Worm (Caenorhabditis elegans) whole organism, L4 larva: ENCODE data around the gene npp-24.
A peak's percentile ranks its signal among the peaks of the same experiment; 100 is the strongest.

Source experiments
- F10B5.3 ChIP-seq: sonication (generic microtip); optimal IDR thresholded peaks from 2 replicates; lab custom pipeline; 2016; ENCODE audit warnings: mild to moderate bottlenecking, missing genetic modification characterization, missing compliant biosample characterization
- F37D6.2 ChIP-seq: sonication (generic microtip); optimal IDR thresholded peaks from 2 replicates; lab custom pipeline; 2016; ENCODE audit warnings: mild to moderate bottlenecking, missing genetic modification characterization, missing compliant biosample characterization
- F49E8.2 ChIP-seq: sonication (generic microtip); optimal IDR thresholded peaks from 2 replicates; lab custom pipeline; 2016; ENCODE audit warnings: missing compliant biosample characterization, mild to moderate bottlenecking, missing genetic modification characterization, borderline replicate concordance
- T26A8.4 ChIP-seq: fragments of 200-800 bp; sonication (Bioruptor generic); IDR thresholded peaks from 2 replicates; pipeline ENCODE4 v1.3.6; 2022; ENCODE audit warnings: missing genetic modification characterization, missing compliant biosample characterization
- Y48G9A.11 ChIP-seq: fragments of 200-800 bp; sonication (Bioruptor generic); IDR thresholded peaks from 2 replicates; pipeline ENCODE4 v1.3.6; 2022; ENCODE audit warnings: missing genetic modification reagents, missing genetic modification characterization, missing compliant biosample characterization
- ZK337.2 ChIP-seq: fragments of 200-800 bp; sonication (Bioruptor generic); IDR thresholded peaks from 2 replicates; pipeline ENCODE4 v1.3.6; 2022; ENCODE audit warnings: missing genetic modification reagents, missing genetic modification characterization, missing compliant biosample characterization
- ZK546.5 ChIP-seq, 2 experiments: sonication (generic microtip); optimal IDR thresholded peaks; 2 replicates each; lab custom pipeline; 2017; ENCODE audit warnings: missing biosample characterization in 2 of 2, missing genetic modification characterization in 2 of 2
- aha-1 ChIP-seq: fragments of 150-350 bp; peaks from one replicate; lab custom pipeline; 2014; ENCODE audit warnings: missing biosample characterization, missing genetic modification characterization
- ama-1 ChIP-seq: fragments of 150-350 bp; optimal IDR thresholded peaks from 2 replicates; lab custom pipeline; 2014; ENCODE audit warnings: inconsistent platforms, mixed read lengths
- attf-4 ChIP-seq: sonication (generic microtip); optimal IDR thresholded peaks from 3 replicates; lab custom pipeline; 2017; ENCODE audit warnings: missing biosample characterization, missing genetic modification characterization
- ceh-44 ChIP-seq: fragments of 200-800 bp; sonication (Bioruptor generic); IDR thresholded peaks from 2 replicates; pipeline ENCODE4 v1.3.6; 2022; ENCODE audit warnings: missing genetic modification reagents, missing genetic modification characterization, missing compliant biosample characterization
- ceh-82 ChIP-seq: sonication (generic microtip); optimal IDR thresholded peaks from 2 replicates; lab custom pipeline; 2017; ENCODE audit warnings: missing biosample characterization, missing genetic modification characterization
- cey-2 ChIP-seq: sonication (generic microtip); optimal IDR thresholded peaks from 3 replicates; lab custom pipeline; 2017; ENCODE audit warnings: missing genetic modification characterization, mild to moderate bottlenecking, missing compliant biosample characterization, antibody characterized with exemption, borderline replicate concordance; ENCODE audit not compliant: insufficient read depth
- ctbp-1 ChIP-seq: fragments of 200-800 bp; sonication (Bioruptor generic); IDR thresholded peaks from 2 replicates; pipeline ENCODE4 v1.3.6; 2022; ENCODE audit warnings: missing genetic modification reagents, missing genetic modification characterization, missing compliant biosample characterization
- daf-16 ChIP-seq, 3 experiments: sonication (generic microtip); optimal IDR thresholded peaks; 2 replicates each; lab custom pipeline; 2016 to 2017; ENCODE audit warnings: missing genetic modification characterization in 3 of 3, missing genetic modification reagents in 3 of 3, mild to moderate bottlenecking in 2 of 3, missing compliant biosample characterization in 2 of 3, missing biosample characterization in 1 of 3, moderate library complexity in 1 of 3
- daf-19 ChIP-seq: fragments of 200-800 bp; sonication (Bioruptor generic); conservative IDR thresholded peaks from 2 replicates; pipeline ENCODE4 v1.3.6; 2022; ENCODE audit warnings: missing genetic modification characterization, missing compliant biosample characterization
- dmd-6 ChIP-seq: fragments of 200-800 bp; sonication (Bioruptor generic); IDR thresholded peaks from 2 replicates; pipeline ENCODE4 v1.3.6; 2022; ENCODE audit warnings: missing genetic modification reagents, missing genetic modification characterization, missing compliant biosample characterization
- dpl-1 ChIP-seq: fragments of 150-350 bp; optimal IDR thresholded peaks from 2 replicates; lab custom pipeline; 2014; ENCODE audit warnings: missing biosample characterization, missing genetic modification reagents, missing genetic modification characterization
- duxl-1 ChIP-seq: sonication (generic microtip); optimal IDR thresholded peaks from 2 replicates; lab custom pipeline; 2016; ENCODE audit warnings: mild to moderate bottlenecking, missing genetic modification characterization, moderate library complexity, missing compliant biosample characterization; ENCODE audit not compliant: poor library complexity
- egl-27 ChIP-seq: sonication (generic microtip); optimal IDR thresholded peaks from 3 replicates; lab custom pipeline; 2017; ENCODE audit warnings: missing biosample characterization, missing genetic modification reagents, missing genetic modification characterization
- fos-1 ChIP-seq: fragments of 150-350 bp; optimal IDR thresholded peaks from 2 replicates; lab custom pipeline; 2014; ENCODE audit warnings: missing biosample characterization, missing genetic modification characterization
- hif-1 ChIP-seq, 2 experiments: sonication (generic microtip); optimal IDR thresholded peaks; 2 replicates each; lab custom pipeline; 2016 to 2017; ENCODE audit warnings: missing compliant biosample characterization in 2 of 2, missing genetic modification characterization in 2 of 2, missing genetic modification reagents in 2 of 2, missing genotype in 2 of 2, mild to moderate bottlenecking in 1 of 2
- lin-1 ChIP-seq: fragments of 200-800 bp; sonication (Bioruptor generic); IDR thresholded peaks from 2 replicates; pipeline ENCODE4 v1.3.6; 2022; ENCODE audit warnings: missing genetic modification reagents, missing genetic modification characterization, missing compliant biosample characterization
- lin-15B ChIP-seq: fragments of 150-350 bp; sonication (generic microtip); optimal IDR thresholded peaks from 3 replicates; lab custom pipeline; 2014; ENCODE audit warnings: missing biosample characterization, missing genetic modification characterization
- lin-29 ChIP-seq: fragments of 200-800 bp; sonication (Bioruptor generic); IDR thresholded peaks from 2 replicates; pipeline ENCODE4 v1.3.6; 2022; ENCODE audit warnings: missing genetic modification reagents, missing genetic modification characterization, missing compliant biosample characterization
- lin-39 ChIP-seq: fragments of 150-350 bp; optimal IDR thresholded peaks from 2 replicates; lab custom pipeline; 2014; ENCODE audit warnings: missing biosample characterization, missing genetic modification reagents, missing genetic modification characterization
- lsy-2 ChIP-seq, 2 experiments: fragments of 150-350 bp in 1 of 2; sonication (generic microtip) in 1 of 2; optimal IDR thresholded peaks; 2 replicates each; lab custom pipeline; 2014 to 2017; ENCODE audit warnings: missing biosample characterization in 2 of 2, missing genetic modification characterization in 2 of 2
- madf-5 ChIP-seq, 2 experiments: fragments of 200-800 bp; sonication (Bioruptor generic); IDR thresholded peaks; 2 replicates each; pipeline ENCODE4 v1.3.6; 2022; ENCODE audit warnings: missing compliant biosample characterization in 2 of 2, missing genetic modification characterization in 2 of 2
- madf-9 ChIP-seq: fragments of 200-800 bp; sonication (Bioruptor generic); conservative IDR thresholded peaks from 2 replicates; pipeline ENCODE4 v1.3.6; 2022; ENCODE audit warnings: missing genetic modification reagents, missing genetic modification characterization, missing compliant biosample characterization
- mep-1 ChIP-seq: fragments of 150-350 bp; sonication (generic microtip); optimal IDR thresholded peaks from 3 replicates; lab custom pipeline; 2014; ENCODE audit warnings: missing biosample characterization, missing genetic modification characterization
- mes-2 ChIP-seq: sonication (generic microtip); optimal IDR thresholded peaks from 2 replicates; lab custom pipeline; 2016; ENCODE audit warnings: missing genotype, mild to moderate bottlenecking, missing genetic modification characterization, missing compliant biosample characterization; ENCODE audit not compliant: poor library complexity, severe bottlenecking
- nhr-111 ChIP-seq: fragments of 200-800 bp; sonication (Bioruptor generic); optimal IDR thresholded peaks from 2 replicates; lab custom pipeline; 2018; ENCODE audit warnings: mild to moderate bottlenecking, missing genetic modification characterization, missing compliant biosample characterization
- nhr-28 ChIP-seq: fragments of 150-350 bp; optimal IDR thresholded peaks from 2 replicates; lab custom pipeline; 2014; ENCODE audit warnings: missing biosample characterization, missing genetic modification characterization
- nhr-77 ChIP-seq: fragments of 150-350 bp; optimal IDR thresholded peaks from 2 replicates; lab custom pipeline; 2014; ENCODE audit warnings: missing biosample characterization, missing genetic modification characterization
- pqm-1 ChIP-seq: sonication (generic microtip); optimal IDR thresholded peaks from 2 replicates; lab custom pipeline; 2017; ENCODE audit warnings: missing biosample characterization, missing genetic modification characterization
- rbr-2 ChIP-seq: sonication (generic microtip); optimal IDR thresholded peaks from 2 replicates; lab custom pipeline; 2016; ENCODE audit warnings: missing genotype, missing genetic modification characterization, missing compliant biosample characterization
- saeg-2 ChIP-seq: fragments of 200-800 bp; sonication (Bioruptor generic); IDR thresholded peaks from 2 replicates; pipeline ENCODE4 v1.3.6; 2022; ENCODE audit warnings: missing genetic modification reagents, missing genetic modification characterization, missing compliant biosample characterization
- set-16 ChIP-seq: fragments of 200-800 bp; sonication (Bioruptor generic); IDR thresholded peaks from 2 replicates; pipeline ENCODE4 v1.3.6; 2022; ENCODE audit warnings: missing genetic modification reagents, missing genetic modification characterization, missing compliant biosample characterization
- tag-97 ChIP-seq: fragments of 200-800 bp; sonication (Bioruptor generic); IDR thresholded peaks from 2 replicates; pipeline ENCODE4 v1.3.6; 2022; ENCODE audit warnings: missing genetic modification characterization, missing compliant biosample characterization
- tra-1 ChIP-seq: fragments of 200-800 bp; sonication (Bioruptor generic); IDR thresholded peaks from 2 replicates; pipeline ENCODE4 v1.3.6; 2022; ENCODE audit warnings: missing genetic modification reagents, missing genetic modification characterization, missing compliant biosample characterization
- unc-130 ChIP-seq: sonication (generic microtip); optimal IDR thresholded peaks from 2 replicates; lab custom pipeline; 2016; ENCODE audit warnings: missing genetic modification reagents, missing genetic modification characterization, missing compliant biosample characterization
- unc-62 ChIP-seq, 3 experiments: fragments of 150-350 bp in 1 of 3; sonication (generic microtip); optimal IDR thresholded peaks in 2 of 3; peaks in 1 of 3; 1 replicate in 1 of 3; 2 replicates in 2 of 3; lab custom pipeline; 2014 to 2017; ENCODE audit warnings: missing biosample characterization in 3 of 3, missing genetic modification characterization in 3 of 3, missing genetic modification reagents in 3 of 3, missing genotype in 1 of 3
- zfp-2 ChIP-seq: sonication (generic microtip); optimal IDR thresholded peaks from 2 replicates; lab custom pipeline; 2016; ENCODE audit warnings: mild to moderate bottlenecking, missing genetic modification characterization, missing compliant biosample characterization
- zip-2 ChIP-seq: fragments of 150-350 bp; optimal IDR thresholded peaks from 2 replicates; lab custom pipeline; 2014; ENCODE audit warnings: missing biosample characterization, missing genetic modification characterization
- ztf-7 ChIP-seq: fragments of 150-350 bp; optimal IDR thresholded peaks from 2 replicates; lab custom pipeline; 2014; ENCODE audit warnings: missing biosample characterization, missing genetic modification characterization

npp-24 gene

ce11 chrII:5503760-5504159 lies 1.9 kb upstream of the npp-24 start, which contains the start of gene cyp-44A1:
Gene cyp-44A1, plus strand, starts transcription at chrII:5504044.
- TF ChIP-seq pqm-1 (peak; percentile 3), daf-16 (GFP tag; optimal IDR thresholded peaks at IDR 0.05; lab: Kevin White, UChicago) (no peak), daf-16 (tag; optimal IDR thresholded peaks at IDR 0.05; lab: Kevin White, UChicago) (peak; percentile 78), dmd-6 (GFP tag; lab: Robert Waterston, UW) (no peak)

ce11 chrII:5511417-5512353 lies 6.0 kb downstream of the npp-24 start:
- no peak for TF ChIP-seq ctbp-1
- no peak for TF ChIP-seq mep-1
- no peak for TF ChIP-seq egl-27 (tag; lab: Kevin White, UChicago)
- TF ChIP-seq lin-29 = no peak
- TF ChIP-seq rbr-2 (tag; lab: Kevin White, UChicago) = peak; percentile 2
- no peak for TF ChIP-seq fos-1
- peak in 1 of 2 experiments; percentile 13 for TF ChIP-seq lsy-2 (tag; optimal IDR thresholded peaks at IDR 0.05; lab: Kevin White, UChicago)
- no peak for TF ChIP-seq zip-2 (tag; lab: Kevin White, UChicago)
- no peak for TF ChIP-seq ZK546.5 (tag; optimal IDR thresholded peaks at IDR 0.05; lab: Kevin White, UChicago)
- TF ChIP-seq dmd-6 (GFP tag; lab: Robert Waterston, UW) = 0 out of 2 replicates have a peak, but pooled peaks have one; percentile 14
- TF ChIP-seq saeg-2 (GFP tag; lab: Robert Waterston, UW) = no peak
- no peak for TF ChIP-seq lin-39 (tag; lab: Kevin White, UChicago)
- TF ChIP-seq F10B5.3 = no peak
- no peak for TF ChIP-seq nhr-111 (GFP tag; lab: Kevin White, UChicago)
- no peak for TF ChIP-seq T26A8.4 (GFP tag; lab: Robert Waterston, UW)
- no peak for TF ChIP-seq nhr-77 (tag; lab: Kevin White, UChicago)
- TF ChIP-seq madf-9 (GFP tag; lab: Robert Waterston, UW) = 0 out of 2 replicates have a peak, but pooled peaks have one; percentile 41
- no peak for TF ChIP-seq ceh-44 (GFP tag; lab: Robert Waterston, UW)
- TF ChIP-seq unc-130 (GFP tag; lab: Kevin White, UChicago) = peak; percentile 72
- peak; percentile 17 for TF ChIP-seq duxl-1
- no peak for TF ChIP-seq tag-97
- no peak for TF ChIP-seq daf-19 (GFP tag; lab: Robert Waterston, UW)
- TF ChIP-seq unc-62 (GFP tag; optimal IDR thresholded peaks at IDR 0.05 in 1 of 2; lab: Kevin White, UChicago) = peak in 1 of 2 experiments; percentile 53
- TF ChIP-seq unc-62 (tag; optimal IDR thresholded peaks at IDR 0.05; lab: Kevin White, UChicago) = no peak
- no peak for TF ChIP-seq tra-1 (GFP tag; lab: Robert Waterston, UW)
- no peak for TF ChIP-seq lin-1
- no peak for TF ChIP-seq zfp-2 (tag; lab: Kevin White, UChicago)
- TF ChIP-seq ceh-82 = no peak
- TF ChIP-seq aha-1 (tag; lab: Kevin White, UChicago) = peak; percentile 46
- TF ChIP-seq madf-5 (GFP tag; IDR thresholded peaks at IDR 0.05; lab: Robert Waterston, UW) = no peak
- TF ChIP-seq Y48G9A.11 = peak; percentile 55; the same call in 1 of the 2 replicates
- TF ChIP-seq mes-2 (tag; lab: Kevin White, UChicago) = peak; percentile 80
- TF ChIP-seq set-16 = no peak
- TF ChIP-seq lin-15B = no peak
- peak in 1 of 2 experiments; percentile 28 for TF ChIP-seq hif-1 (tag; optimal IDR thresholded peaks at IDR 0.05; lab: Kevin White, UChicago)
- TF ChIP-seq F49E8.2 (tag; lab: Kevin White, UChicago) = peak; percentile 43
- 0 out of 2 replicates have a peak, but pooled peaks have one; percentile 49 for TF ChIP-seq ZK337.2 (GFP tag; lab: Robert Waterston, UW)
- no peak for TF ChIP-seq F37D6.2 (tag; lab: Kevin White, UChicago)
- no peak for TF ChIP-seq cey-2 (tag; lab: Kevin White, UChicago)
- no peak for TF ChIP-seq ama-1 (lab: Kevin White, UChicago)
- no peak for TF ChIP-seq nhr-28
- TF ChIP-seq dpl-1 = no peak
- TF ChIP-seq attf-4 (tag; lab: Kevin White, UChicago) = no peak
- no peak for TF ChIP-seq ztf-7
